Worm (Caenorhabditis elegans): ENCODE measurements around the gene Y39B6A.34.

ce11 chrV:19047442-19047841 lies 46.6 kb downstream of the Y39B6A.34 start:
- TF ChIP-seq B0310.2 (tag; optimal IDR thresholded peaks at IDR 0.05), result no peak
- TF ChIP-seq ama-1 (optimal IDR thresholded peaks at IDR 0.05), result no peak
- TF ChIP-seq hnd-1 (tag; optimal IDR thresholded peaks at IDR 0.05), result no peak
- no peak for TF ChIP-seq tbx-11 (GFP tag; IDR thresholded peaks at IDR 0.05)
- no peak for TF ChIP-seq ceh-36 (tag; optimal IDR thresholded peaks at IDR 0.05)
- TF ChIP-seq ceh-13 (GFP tag; optimal IDR thresholded peaks at IDR 0.05), result no peak
- TF ChIP-seq hmg-4 (GFP tag; optimal IDR thresholded peaks at IDR 0.05), result no peak
- TF ChIP-seq scrt-1 (GFP tag; IDR thresholded peaks at IDR 0.05), result no peak
- TF ChIP-seq ets-7 (tag; optimal IDR thresholded peaks at IDR 0.05), result no peak
- no peak for TF ChIP-seq tbx-37 (GFP tag; conservative IDR thresholded peaks at IDR 0.05)
- no peak for TF ChIP-seq flt-1 (GFP tag; IDR thresholded peaks at IDR 0.05)
- TF ChIP-seq tra-4 (tag; optimal IDR thresholded peaks at IDR 0.05), result no peak
- no peak for TF ChIP-seq hmbx-1 (tag; optimal IDR thresholded peaks at IDR 0.05)

Data from whole organism, early embryonic.